Fruit fly (Drosophila melanogaster) whole organism, embryonic: ENCODE results near the gene CG32246.
A peak's percentile ranks its signal among the peaks of the same experiment; 100 is the strongest.

Experiments used
- Atf3 ChIP-seq: fragments of 200-800 bp; sonication (Bioruptor generic); optimal IDR thresholded peaks from 3 replicates; lab custom pipeline; 2016; ENCODE audit warnings: missing biosample characterization, missing genetic modification characterization
- Atf6 ChIP-seq: fragments of 200-800 bp; sonication (Bioruptor generic); IDR thresholded peaks from 2 replicates; pipeline ENCODE4 v1.3.6; 2022; ENCODE audit warnings: missing biosample characterization, missing genetic modification characterization
- Bteb2 ChIP-seq: fragments of 200-800 bp; sonication (Bioruptor generic); optimal IDR thresholded peaks from 2 replicates; lab custom pipeline; 2016; ENCODE audit warnings: missing biosample characterization, missing genetic modification characterization
- CG10147 ChIP-seq: fragments of 200-800 bp; sonication (Bioruptor generic); optimal IDR thresholded peaks from 2 replicates; lab custom pipeline; 2019; ENCODE audit warnings: missing biosample characterization, mild to moderate bottlenecking, missing genetic modification characterization, moderate library complexity
- CG10209 ChIP-seq: fragments of 200-800 bp; sonication (Bioruptor generic); optimal IDR thresholded peaks from 3 replicates; lab custom pipeline; 2017; ENCODE audit warnings: missing biosample characterization, mild to moderate bottlenecking, missing genetic modification characterization, missing genetic modification reagents
- CG11247 ChIP-seq: fragments of 200-800 bp; sonication (Bioruptor generic); IDR thresholded peaks from 2 replicates; pipeline ENCODE4 v1.3.6; 2022; ENCODE audit warnings: missing biosample characterization, missing genetic modification characterization
- CG12236 ChIP-seq: fragments of 200-800 bp; sonication (Bioruptor generic); optimal IDR thresholded peaks from 2 replicates; lab custom pipeline; 2016; ENCODE audit warnings: missing biosample characterization, missing genetic modification characterization
- CG13287 ChIP-seq: fragments of 200-800 bp; sonication (Bioruptor generic); IDR thresholded peaks from 2 replicates; pipeline ENCODE4 v1.3.6; 2022; ENCODE audit warnings: missing biosample characterization, missing genetic modification characterization; ENCODE audit not compliant: partially characterized antibody
- CG13624 ChIP-seq: fragments of 200-800 bp; sonication (Bioruptor generic); optimal IDR thresholded peaks from 2 replicates; lab custom pipeline; 2016; ENCODE audit warnings: missing biosample characterization, missing genetic modification characterization
- CG14441 ChIP-seq: fragments of 200-800 bp; sonication (Bioruptor generic); IDR thresholded peaks from 2 replicates; pipeline ENCODE4 v1.3.6; 2022; ENCODE audit warnings: missing biosample characterization, missing genetic modification characterization
- CG14667 ChIP-seq: fragments of 200-800 bp; sonication (Bioruptor generic); IDR thresholded peaks from 2 replicates; pipeline ENCODE4 v1.3.6; 2022; ENCODE audit warnings: missing biosample characterization, missing genetic modification characterization
- CG17568 ChIP-seq: fragments of 200-800 bp; sonication (Bioruptor generic); optimal IDR thresholded peaks from 2 replicates; lab custom pipeline; 2018; ENCODE audit warnings: missing biosample characterization, mild to moderate bottlenecking, missing genetic modification characterization, moderate library complexity
- CG17612 ChIP-seq: fragments of 200-800 bp; sonication (Bioruptor generic); IDR thresholded peaks from 2 replicates; pipeline ENCODE4 v1.3.6; 2022; ENCODE audit warnings: missing biosample characterization, missing genetic modification characterization
- CG17829 ChIP-seq: fragments of 200-800 bp; optimal IDR thresholded peaks from 2 replicates; lab custom pipeline; 2019; ENCODE audit warnings: missing biosample characterization, mild to moderate bottlenecking, missing genetic modification characterization, moderate library complexity
- CG18011 ChIP-seq: fragments of 200-800 bp; sonication (Bioruptor generic); optimal IDR thresholded peaks from 2 replicates; lab custom pipeline; 2017; ENCODE audit warnings: missing biosample characterization, missing genetic modification characterization, mild to moderate bottlenecking, moderate library complexity, missing genotype
- CG18599 ChIP-seq: fragments of 200-800 bp; sonication (Bioruptor generic); optimal IDR thresholded peaks from 3 replicates; lab custom pipeline; 2017; ENCODE audit warnings: missing biosample characterization, missing genetic modification characterization, mild to moderate bottlenecking, moderate library complexity, missing genetic modification reagents
- CG2199 ChIP-seq: fragments of 200-800 bp; sonication (Bioruptor generic); IDR thresholded peaks from 3 replicates; pipeline ENCODE4 v1.3.6; 2022; ENCODE audit warnings: missing biosample characterization, missing genetic modification characterization
- CG2678 ChIP-seq: fragments of 200-800 bp; sonication (Bioruptor generic); optimal IDR thresholded peaks from 3 replicates; lab custom pipeline; 2019; ENCODE audit warnings: missing biosample characterization, mild to moderate bottlenecking, missing genetic modification characterization, moderate library complexity
- CG2712 ChIP-seq: fragments of 200-800 bp; optimal IDR thresholded peaks from 3 replicates; lab custom pipeline; 2019; ENCODE audit warnings: missing biosample characterization, mild to moderate bottlenecking, missing genetic modification characterization, moderate library complexity
- CG3838 ChIP-seq: fragments of 200-800 bp; sonication (Bioruptor generic); optimal IDR thresholded peaks from 3 replicates; lab custom pipeline; 2016; ENCODE audit warnings: missing biosample characterization, missing genetic modification characterization
- CG5953 ChIP-seq: fragments of 200-800 bp; sonication (Bioruptor generic); IDR thresholded peaks from 2 replicates; pipeline ENCODE4 v1.3.6; 2022; ENCODE audit warnings: missing biosample characterization, missing genetic modification characterization
- CG6272 ChIP-seq: fragments of 200-800 bp; sonication (Bioruptor generic); IDR thresholded peaks from 2 replicates; pipeline ENCODE4 v1.3.6; 2022; ENCODE audit warnings: missing biosample characterization, missing genetic modification characterization
- CG8924 ChIP-seq: fragments of 200-800 bp; optimal IDR thresholded peaks from 3 replicates; lab custom pipeline; 2019; ENCODE audit warnings: missing biosample characterization, mild to moderate bottlenecking, missing genetic modification characterization, moderate library complexity
- CTCF ChIP-seq: fragments of 200-800 bp; sonication (Bioruptor generic); optimal IDR thresholded peaks from 2 replicates; lab custom pipeline; 2017; ENCODE audit warnings: missing biosample characterization, mild to moderate bottlenecking, missing genetic modification characterization, moderate library complexity
- CrebB ChIP-seq: fragments of 200-800 bp; sonication (Bioruptor generic); optimal IDR thresholded peaks from 3 replicates; lab custom pipeline; 2018; ENCODE audit warnings: missing biosample characterization, mild to moderate bottlenecking, missing genetic modification characterization
- D19A ChIP-seq: fragments of 200-800 bp; optimal IDR thresholded peaks from 3 replicates; lab custom pipeline; 2019; ENCODE audit warnings: missing biosample characterization, mild to moderate bottlenecking, missing genetic modification characterization, moderate library complexity
- HLH4C ChIP-seq: fragments of 200-800 bp; sonication (Bioruptor generic); IDR thresholded peaks from 3 replicates; pipeline ENCODE4 v1.3.6; 2022; ENCODE audit warnings: missing biosample characterization, missing genetic modification characterization; ENCODE audit not compliant: partially characterized antibody
- Mad ChIP-seq: fragments of 200-800 bp; sonication (Bioruptor generic); optimal IDR thresholded peaks from 2 replicates; lab custom pipeline; 2016; ENCODE audit warnings: missing biosample characterization, missing genetic modification characterization
- NC2α ChIP-seq: fragments of 200-800 bp; sonication (Bioruptor generic); optimal IDR thresholded peaks from 2 replicates; lab custom pipeline; 2016; ENCODE audit warnings: missing biosample characterization, missing genetic modification characterization
- Optix ChIP-seq: fragments of 200-800 bp; sonication (Bioruptor generic); IDR thresholded peaks from 3 replicates; pipeline ENCODE4 v1.3.6; 2022; ENCODE audit warnings: missing biosample characterization, missing genetic modification characterization
- Xrp1 ChIP-seq: fragments of 200-800 bp; sonication (Bioruptor generic); IDR thresholded peaks from 2 replicates; pipeline ENCODE4 v1.3.6; 2022; ENCODE audit warnings: missing biosample characterization, missing genetic modification characterization
- amos ChIP-seq: fragments of 200-800 bp; sonication (Bioruptor generic); IDR thresholded peaks from 2 replicates; pipeline ENCODE4 v1.3.6; 2022; ENCODE audit warnings: missing biosample characterization, missing genetic modification characterization; ENCODE audit not compliant: partially characterized antibody
- aop ChIP-seq: fragments of 200-800 bp; sonication (Bioruptor generic); IDR thresholded peaks from 2 replicates; pipeline ENCODE4 v1.3.6; 2022; ENCODE audit warnings: missing biosample characterization, missing genetic modification characterization
- br ChIP-seq: fragments of >200 bp; optimal IDR thresholded peaks from 2 replicates; lab custom pipeline; 2017
- cas ChIP-seq: fragments of 200-800 bp; sonication (Bioruptor generic); IDR thresholded peaks from 2 replicates; pipeline ENCODE4 v1.3.6; 2022; ENCODE audit warnings: missing biosample characterization, missing genetic modification characterization
- chinmo ChIP-seq: fragments of 200-800 bp; sonication (Bioruptor generic); IDR thresholded peaks from 4 replicates; pipeline ENCODE4 v1.3.6; 2022; ENCODE audit warnings: missing biosample characterization, missing genetic modification characterization; ENCODE audit not compliant: partially characterized antibody
- crp ChIP-seq, 2 experiments: fragments of 200-800 bp; sonication (Bioruptor generic); optimal IDR thresholded peaks; 2 replicates in 1 of 2; 3 replicates in 1 of 2; lab custom pipeline; 2017; ENCODE audit warnings: missing biosample characterization in 2 of 2, missing genetic modification characterization in 2 of 2, mild to moderate bottlenecking in 1 of 2, moderate library complexity in 1 of 2
- dati ChIP-seq: fragments of 200-800 bp; sonication (Bioruptor generic); IDR thresholded peaks from 2 replicates; pipeline ENCODE4 v1.3.6; 2022; ENCODE audit warnings: missing biosample characterization, missing genetic modification characterization
- dmrt99B ChIP-seq: fragments of 200-800 bp; sonication (Bioruptor generic); optimal IDR thresholded peaks from 2 replicates; lab custom pipeline; 2018; ENCODE audit warnings: missing biosample characterization, mild to moderate bottlenecking, missing genetic modification characterization, moderate library complexity
- fd64A ChIP-seq: fragments of 200-800 bp; sonication (Bioruptor generic); optimal IDR thresholded peaks from 3 replicates; lab custom pipeline; 2018; ENCODE audit warnings: missing biosample characterization, mild to moderate bottlenecking, missing genetic modification characterization
- ftz-f1 ChIP-seq: fragments of 200-800 bp; sonication (Bioruptor generic); optimal IDR thresholded peaks from 2 replicates; lab custom pipeline; 2016; ENCODE audit warnings: missing biosample characterization, missing genetic modification characterization
- gcm ChIP-seq: fragments of 200-800 bp; sonication (Bioruptor generic); optimal IDR thresholded peaks from 2 replicates; lab custom pipeline; 2019; ENCODE audit warnings: missing biosample characterization, mild to moderate bottlenecking, missing genetic modification characterization, moderate library complexity
- gro ChIP-seq: fragments of 200-800 bp; sonication (Bioruptor generic); optimal IDR thresholded peaks from 2 replicates; lab custom pipeline; 2016; ENCODE audit warnings: missing biosample characterization, missing genetic modification characterization
- gsb-n ChIP-seq: fragments of 200-800 bp; sonication (Bioruptor generic); optimal IDR thresholded peaks from 3 replicates; lab custom pipeline; 2018; ENCODE audit warnings: missing biosample characterization, mild to moderate bottlenecking, missing genetic modification characterization
- lov ChIP-seq, 2 experiments: fragments of 200-800 bp in 1 of 2; fragments of >200 bp in 1 of 2; sonication (Bioruptor generic) in 1 of 2; IDR thresholded peaks in 1 of 2; optimal IDR thresholded peaks in 1 of 2; 2 replicates in 1 of 2; 3 replicates in 1 of 2; pipeline versions ENCODE4 v1.3.6 to Lab custom; 2017 to 2022; ENCODE audit warnings: missing biosample characterization in 1 of 2, missing genetic modification characterization in 1 of 2
- onecut ChIP-seq: fragments of 200-800 bp; sonication (Bioruptor generic); IDR thresholded peaks from 2 replicates; pipeline ENCODE4 v1.3.6; 2022; ENCODE audit warnings: missing biosample characterization, missing genetic modification characterization
- sc ChIP-seq, 3 experiments: fragments of >200 bp in 2 of 3; fragments of 200-800 bp in 1 of 3; sonication (Bioruptor generic) in 1 of 3; optimal IDR thresholded peaks; 2 replicates in 2 of 3; 3 replicates in 1 of 3; lab custom pipeline; 2017; ENCODE audit warnings: mild to moderate bottlenecking in 1 of 3, missing biosample characterization in 1 of 3, missing genetic modification characterization in 1 of 3, missing genetic modification reagents in 1 of 3
- slbo ChIP-seq: fragments of 200-800 bp; sonication (Bioruptor generic); IDR thresholded peaks from 2 replicates; pipeline ENCODE4 v1.3.6; 2022; ENCODE audit warnings: missing biosample characterization, missing genetic modification characterization
- vnd ChIP-seq: fragments of 200-800 bp; sonication (Bioruptor generic); IDR thresholded peaks from 3 replicates; pipeline ENCODE4 v1.3.6; 2022; ENCODE audit warnings: missing biosample characterization, missing genetic modification characterization; ENCODE audit not compliant: partially characterized antibody

Gene CG32246

dm6 chr3L:4615064-4615463 is 6.0 kb upstream of the CG32246 start (continued):
- TF ChIP-seq sc (optimal IDR thresholded peaks at IDR 0.05; lab: Kevin White, UChicago) = no peak
- TF ChIP-seq sc (GFP tag; optimal IDR thresholded peaks at IDR 0.05; lab: Kevin White, UChicago) = peak; percentile 23
- TF ChIP-seq gcm (GFP tag; lab: Kevin White, UChicago) = peak; percentile 28
- TF ChIP-seq CTCF = peak; percentile 16
- TF ChIP-seq Optix (GFP tag; lab: Robert Waterston, UW) = no peak
- TF ChIP-seq fd64A (GFP tag; lab: Kevin White, UChicago) = peak; percentile 32
- TF ChIP-seq Atf3 (GFP tag; lab: Kevin White, UChicago) = no peak
- peak; percentile 60 for TF ChIP-seq gsb-n (tag; lab: Kevin White, UChicago)
- peak; percentile 22 for TF ChIP-seq CG17568 (GFP tag; lab: Kevin White, UChicago)

DNA sequence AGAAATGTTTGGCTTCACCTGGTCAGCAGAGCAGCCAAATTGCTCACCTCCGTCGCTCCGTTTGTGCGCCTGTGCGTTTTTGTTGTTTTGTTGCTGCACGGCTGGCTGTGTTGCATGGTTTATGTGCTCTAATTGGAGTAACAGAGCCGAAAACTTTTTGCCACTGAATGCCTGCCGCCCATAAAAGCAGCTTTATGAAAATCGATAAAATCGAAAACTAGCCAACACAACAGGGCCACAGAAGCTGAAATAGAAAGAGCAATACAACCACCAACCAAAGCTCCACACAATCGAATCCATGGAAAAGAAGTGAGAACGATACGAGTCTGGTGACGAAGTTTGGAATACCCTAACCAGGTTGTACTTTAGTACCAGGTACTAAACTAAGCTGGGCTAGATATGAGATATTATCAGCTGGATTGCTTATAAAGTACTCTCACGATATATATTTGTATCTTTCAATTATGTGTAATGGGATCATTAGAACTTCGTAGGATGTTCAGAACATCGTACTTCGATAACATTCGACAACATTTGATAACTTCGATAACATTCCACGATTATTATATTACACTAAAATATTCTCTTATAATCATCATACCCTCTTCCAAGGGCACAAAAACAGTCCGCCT is 2.0 kb upstream of the CG32246 start:
- peak; percentile 32 for TF ChIP-seq dmrt99B
- no peak for TF ChIP-seq CG14441
- no peak for TF ChIP-seq CG11247 (GFP tag; lab: Robert Waterston, UW)
- no peak for TF ChIP-seq CG14667 (GFP tag; lab: Robert Waterston, UW)
- no peak for TF ChIP-seq vnd (GFP tag; lab: Robert Waterston, UW)
- peak; percentile 7 for TF ChIP-seq CG10147 (GFP tag; lab: Kevin White, UChicago)
- no peak for TF ChIP-seq br (lab: Kevin White, UChicago)
- TF ChIP-seq CrebB (tag; lab: Kevin White, UChicago) = no peak
- no peak for TF ChIP-seq Xrp1 (GFP tag; lab: Robert Waterston, UW)
- TF ChIP-seq CG13624 = no peak
- no peak for TF ChIP-seq CG13287
- no peak for TF ChIP-seq amos
- TF ChIP-seq ftz-f1 (GFP tag; lab: Kevin White, UChicago) = no peak
- TF ChIP-seq CG10209 (GFP tag; lab: Kevin White, UChicago) = no peak
- peak; percentile 94 for TF ChIP-seq onecut (GFP tag; lab: Robert Waterston, UW)
- no peak for TF ChIP-seq dati
- no peak for TF ChIP-seq Atf6 (GFP tag; lab: Robert Waterston, UW)
- TF ChIP-seq CG3838 = no peak
- TF ChIP-seq NC2α (GFP tag; lab: Kevin White, UChicago) = no peak
- TF ChIP-seq CG2678 (tag; lab: Kevin White, UChicago) = peak; percentile 4
- no peak for TF ChIP-seq HLH4C (GFP tag; lab: Robert Waterston, UW)
- TF ChIP-seq CG18599 = peak; percentile 26
- no peak for TF ChIP-seq aop (GFP tag; lab: Robert Waterston, UW)
- no peak for TF ChIP-seq CG5953 (GFP tag; lab: Robert Waterston, UW)
- TF ChIP-seq CG18011 (GFP tag; lab: Kevin White, UChicago) = no peak
- no peak for TF ChIP-seq CG12236 (GFP tag; lab: Kevin White, UChicago)
- no peak for TF ChIP-seq lov (optimal IDR thresholded peaks at IDR 0.05; lab: Kevin White, UChicago)
- no peak for TF ChIP-seq lov (GFP tag; IDR thresholded peaks at IDR 0.05; lab: Robert Waterston, UW)
- TF ChIP-seq CG17612 = no peak
- TF ChIP-seq slbo (GFP tag; lab: Robert Waterston, UW) = peak; percentile 16; the same call in 1 of the 2 replicates
- no peak for TF ChIP-seq gro
- peak; percentile 90 for TF ChIP-seq D19A (tag; lab: Kevin White, UChicago)
- no peak for TF ChIP-seq CG8924
- TF ChIP-seq Bteb2 = no peak
- TF ChIP-seq cas (GFP tag; lab: Robert Waterston, UW) = no peak
- TF ChIP-seq chinmo (GFP tag; lab: Robert Waterston, UW) = no peak
- TF ChIP-seq CG2712 (tag; lab: Kevin White, UChicago) = peak; percentile 19
- TF ChIP-seq CG17829 (tag; lab: Kevin White, UChicago) = no peak
- TF ChIP-seq Mad (GFP tag; lab: Kevin White, UChicago) = no peak
- no peak for TF ChIP-seq crp (GFP tag; optimal IDR thresholded peaks at IDR 0.05; lab: Kevin White, UChicago)
- no peak for TF ChIP-seq CG6272 (GFP tag; lab: Robert Waterston, UW)
- no peak for TF ChIP-seq CG2199 (GFP tag; lab: Robert Waterston, UW)
